Fruit fly (Drosophila melanogaster) whole organism, prepupa: ENCODE data around the gene CG32192.
A peak's percentile ranks its signal among the peaks of the same experiment; 100 is the strongest.

Source experiments
- Blimp-1 ChIP-seq: fragments of 200-800 bp; sonication (Bioruptor generic); optimal IDR thresholded peaks from 3 replicates; lab custom pipeline; 2017; ENCODE audit warnings: missing biosample characterization, missing genetic modification characterization, mild to moderate bottlenecking, moderate library complexity, missing genetic modification reagents
- CG10631 ChIP-seq: fragments of 200-800 bp; sonication (Bioruptor generic); optimal IDR thresholded peaks from 2 replicates; lab custom pipeline; 2016; ENCODE audit warnings: missing biosample characterization, missing genetic modification characterization
- CG11294 ChIP-seq: fragments of 200-800 bp; sonication (Bioruptor generic); IDR thresholded peaks from 2 replicates; pipeline ENCODE4 v1.3.6; 2022; ENCODE audit warnings: missing biosample characterization, missing genetic modification characterization
- CG11762 ChIP-seq: fragments of 200-800 bp; sonication (Bioruptor generic); optimal IDR thresholded peaks from 3 replicates; lab custom pipeline; 2016; ENCODE audit warnings: missing biosample characterization, missing genetic modification characterization; ENCODE audit not compliant: insufficient read depth
- CG11902 ChIP-seq: fragments of 200-800 bp; sonication (Bioruptor generic); optimal IDR thresholded peaks from 3 replicates; lab custom pipeline; 2016; ENCODE audit warnings: missing biosample characterization, missing genetic modification characterization
- CG1621 ChIP-seq: fragments of 200-800 bp; sonication (Bioruptor generic); optimal IDR thresholded peaks from 3 replicates; lab custom pipeline; 2018; ENCODE audit warnings: missing biosample characterization, mild to moderate bottlenecking, missing genetic modification characterization
- CG31627 ChIP-seq: fragments of 200-800 bp; sonication (Bioruptor generic); optimal IDR thresholded peaks from 3 replicates; lab custom pipeline; 2016; ENCODE audit warnings: missing biosample characterization, missing genetic modification characterization
- CG32006 ChIP-seq: fragments of 200-800 bp; sonication (Bioruptor generic); optimal IDR thresholded peaks from 3 replicates; lab custom pipeline; 2017; ENCODE audit warnings: missing biosample characterization, mild to moderate bottlenecking, missing genetic modification characterization
- CG3919 ChIP-seq: fragments of 200-800 bp; sonication (Bioruptor generic); optimal IDR thresholded peaks from 3 replicates; lab custom pipeline; 2016; ENCODE audit warnings: missing biosample characterization, missing genetic modification characterization
- CG4318 ChIP-seq: fragments of 200-800 bp; sonication (Bioruptor generic); optimal IDR thresholded peaks from 3 replicates; lab custom pipeline; 2017; ENCODE audit warnings: missing biosample characterization, mild to moderate bottlenecking, missing genetic modification characterization
- CG6163 ChIP-seq: fragments of 200-800 bp; sonication (Bioruptor generic); IDR thresholded peaks from 3 replicates; pipeline ENCODE4 v1.3.6; 2022; ENCODE audit warnings: missing biosample characterization, missing genetic modification characterization
- CG6276 ChIP-seq: fragments of 200-800 bp; sonication (Bioruptor generic); optimal IDR thresholded peaks from 2 replicates; lab custom pipeline; 2017; ENCODE audit warnings: missing biosample characterization, mild to moderate bottlenecking, missing genetic modification characterization
- CG6792 ChIP-seq: fragments of 200-800 bp; sonication (Bioruptor generic); optimal IDR thresholded peaks from 3 replicates; lab custom pipeline; 2016; ENCODE audit warnings: missing biosample characterization, missing genetic modification characterization
- CG6808 ChIP-seq: fragments of 200-800 bp; sonication (Bioruptor generic); optimal IDR thresholded peaks from 3 replicates; lab custom pipeline; 2017; ENCODE audit warnings: missing biosample characterization, missing genetic modification characterization, mild to moderate bottlenecking, moderate library complexity, missing genetic modification reagents
- CG6854 ChIP-seq: fragments of 200-800 bp; sonication (Bioruptor generic); optimal IDR thresholded peaks from 2 replicates; lab custom pipeline; 2017; ENCODE audit warnings: missing biosample characterization, mild to moderate bottlenecking, missing genetic modification characterization
- CG7368 ChIP-seq: fragments of 200-800 bp; sonication (Bioruptor generic); optimal IDR thresholded peaks from 3 replicates; lab custom pipeline; 2016; ENCODE audit warnings: missing biosample characterization, missing genetic modification characterization
- CG8119 ChIP-seq: fragments of 200-800 bp; sonication (Bioruptor generic); IDR thresholded peaks from 3 replicates; pipeline ENCODE4 v1.3.6; 2022; ENCODE audit warnings: missing biosample characterization, missing genetic modification characterization
- CG8319 ChIP-seq: fragments of 200-800 bp; sonication (Bioruptor generic); optimal IDR thresholded peaks from 3 replicates; lab custom pipeline; 2016; ENCODE audit warnings: missing biosample characterization, missing genetic modification characterization
- CG8632 ChIP-seq: fragments of 200-800 bp; sonication (Bioruptor generic); optimal IDR thresholded peaks from 3 replicates; lab custom pipeline; 2016; ENCODE audit warnings: missing biosample characterization, missing genetic modification characterization
- CG9139 ChIP-seq: fragments of 200-800 bp; sonication (Bioruptor generic); optimal IDR thresholded peaks from 3 replicates; lab custom pipeline; 2017; ENCODE audit warnings: missing biosample characterization, mild to moderate bottlenecking, missing genetic modification characterization
- Eip75B ChIP-seq: fragments of 200-800 bp; sonication (Bioruptor generic); optimal IDR thresholded peaks from 3 replicates; lab custom pipeline; 2016; ENCODE audit warnings: missing biosample characterization, missing genetic modification characterization
- Eip78C ChIP-seq: fragments of 200-800 bp; sonication (Bioruptor generic); peaks from one replicate; lab custom pipeline; 2016; ENCODE audit warnings: missing biosample characterization, missing genetic modification characterization
- Eip93F ChIP-seq: fragments of 200-800 bp; sonication (Bioruptor generic); optimal IDR thresholded peaks from 2 replicates; lab custom pipeline; 2016; ENCODE audit warnings: missing biosample characterization, mild to moderate bottlenecking, missing genetic modification characterization
- Ets21C ChIP-seq: fragments of 200-800 bp; sonication (Bioruptor generic); optimal IDR thresholded peaks from 3 replicates; lab custom pipeline; 2016; ENCODE audit warnings: missing biosample characterization, missing genetic modification characterization
- Ets96B ChIP-seq: fragments of 200-800 bp; optimal IDR thresholded peaks from 2 replicates; lab custom pipeline; 2019; ENCODE audit warnings: missing biosample characterization, mild to moderate bottlenecking, missing genetic modification characterization, moderate library complexity
- Gug ChIP-seq: fragments of 200-800 bp; sonication (Bioruptor generic); IDR thresholded peaks from 2 replicates; pipeline ENCODE4 v1.3.6; 2022; ENCODE audit warnings: missing biosample characterization, missing genetic modification characterization
- Hr39 ChIP-seq: fragments of 200-800 bp; sonication (Bioruptor generic); optimal IDR thresholded peaks from 2 replicates; lab custom pipeline; 2016; ENCODE audit warnings: missing biosample characterization, missing genetic modification characterization
- Hr4 ChIP-seq: fragments of 200-800 bp; sonication (Bioruptor generic); optimal IDR thresholded peaks from 3 replicates; lab custom pipeline; 2016; ENCODE audit warnings: missing biosample characterization, missing genetic modification characterization
- OdsH ChIP-seq: fragments of 200-800 bp; sonication (Bioruptor generic); optimal IDR thresholded peaks from 3 replicates; lab custom pipeline; 2016; ENCODE audit warnings: missing biosample characterization, missing genetic modification characterization
- Sox14 ChIP-seq: fragments of 200-800 bp; sonication (Bioruptor generic); optimal IDR thresholded peaks from 3 replicates; lab custom pipeline; 2016; ENCODE audit warnings: missing biosample characterization, missing genetic modification characterization
- achi ChIP-seq: fragments of 200-800 bp; sonication (Bioruptor generic); optimal IDR thresholded peaks from 3 replicates; lab custom pipeline; 2016; ENCODE audit warnings: missing biosample characterization, missing genetic modification characterization
- acj6 ChIP-seq: fragments of 200-800 bp; sonication (Bioruptor generic); optimal IDR thresholded peaks from 3 replicates; lab custom pipeline; 2016; ENCODE audit warnings: missing biosample characterization, missing genetic modification characterization
- dac ChIP-seq: fragments of 200-800 bp; sonication (Bioruptor generic); optimal IDR thresholded peaks from 2 replicates; lab custom pipeline; 2017; ENCODE audit warnings: missing biosample characterization, mild to moderate bottlenecking, missing genetic modification characterization
- dsx ChIP-seq: fragments of 200-800 bp; optimal IDR thresholded peaks from 3 replicates; lab custom pipeline; 2019; ENCODE audit warnings: missing biosample characterization, mild to moderate bottlenecking, missing genetic modification characterization, moderate library complexity; ENCODE audit not compliant: poor library complexity, severe bottlenecking
- eg ChIP-seq: fragments of 200-800 bp; sonication (Bioruptor generic); IDR thresholded peaks from 3 replicates; pipeline ENCODE4 v1.3.6; 2022; ENCODE audit warnings: missing biosample characterization, missing genetic modification characterization
- fkh ChIP-seq: fragments of 200-800 bp; sonication (Bioruptor generic); optimal IDR thresholded peaks from 3 replicates; lab custom pipeline; 2017; ENCODE audit warnings: missing biosample characterization, mild to moderate bottlenecking, missing genetic modification characterization, moderate library complexity
- lz ChIP-seq: fragments of 200-800 bp; sonication (Bioruptor generic); optimal IDR thresholded peaks from 3 replicates; lab custom pipeline; 2016; ENCODE audit warnings: missing biosample characterization, missing genetic modification characterization
- net ChIP-seq: fragments of 200-800 bp; sonication (Bioruptor generic); optimal IDR thresholded peaks from 3 replicates; lab custom pipeline; 2016; ENCODE audit warnings: missing biosample characterization, missing genetic modification characterization
- topi ChIP-seq: fragments of 200-800 bp; sonication (Bioruptor generic); optimal IDR thresholded peaks from 3 replicates; lab custom pipeline; 2016; ENCODE audit warnings: missing biosample characterization, missing genetic modification characterization
- vri ChIP-seq: fragments of 200-800 bp; sonication (Bioruptor generic); optimal IDR thresholded peaks from 3 replicates; lab custom pipeline; 2016; ENCODE audit warnings: missing biosample characterization, mild to moderate bottlenecking, missing genetic modification characterization

The CG32192 gene

dm6 chr3L:18019645-18020509 is 20.2 kb upstream of the CG32192 start (continued):
- TF ChIP-seq achi (peak; percentile 70), CG7368 (GFP tag; lab: Kevin White, UChicago) (peak; percentile 71), dsx (GFP tag; lab: Kevin White, UChicago) (peak; percentile 49), acj6 (GFP tag; lab: Kevin White, UChicago) (peak; percentile 74), CG6276 (GFP tag; lab: Kevin White, UChicago) (no peak), CG6792 (GFP tag; lab: Kevin White, UChicago) (peak; percentile 57), CG1621 (tag; lab: Kevin White, UChicago) (peak; percentile 61), dac (GFP tag; lab: Kevin White, UChicago) (peak; percentile 72), Sox14 (GFP tag; lab: Kevin White, UChicago) (peak; percentile 77), Gug (GFP tag; lab: Robert Waterston, UW) (no peak), Hr4 (GFP tag; lab: Kevin White, UChicago) (peak; percentile 75), CG9139 (GFP tag; lab: Kevin White, UChicago) (peak; percentile 59), Eip93F (GFP tag; lab: Kevin White, UChicago) (peak; percentile 19), Ets96B (tag; lab: Kevin White, UChicago) (peak; percentile 40), Blimp-1 (GFP tag; lab: Kevin White, UChicago) (no peak), CG8119 (GFP tag; lab: Robert Waterston, UW) (no peak), net (GFP tag; lab: Kevin White, UChicago) (peak; percentile 72), CG8632 (peak; percentile 7), CG31627 (GFP tag; lab: Kevin White, UChicago) (peak; percentile 72), CG8319 (GFP tag; lab: Kevin White, UChicago) (peak; percentile 70), Ets21C (GFP tag; lab: Kevin White, UChicago) (peak; percentile 33), CG4318 (GFP tag; lab: Kevin White, UChicago) (no peak), CG11294 (GFP tag; lab: Robert Waterston, UW) (peak; percentile 7; the same call in 1 of the 2 replicates), CG3919 (GFP tag; lab: Kevin White, UChicago) (peak; percentile 89)

- TF ChIP-seq Gug (GFP tag; lab: Robert Waterston, UW) (no peak), fkh (GFP tag; lab: Kevin White, UChicago) (peak; percentile 4), CG6276 (GFP tag; lab: Kevin White, UChicago) (peak; percentile 13), vri (GFP tag; lab: Kevin White, UChicago) (peak; percentile 55), CG6854 (GFP tag; lab: Kevin White, UChicago) (peak; percentile 40), Hr39 (GFP tag; lab: Kevin White, UChicago) (no peak), Eip78C (peak; percentile 63), CG6163 (GFP tag; lab: Robert Waterston, UW) (0 out of 3 replicates have a peak, but pooled peaks have one; percentile 22), topi (GFP tag; lab: Kevin White, UChicago) (peak; percentile 3), eg (0 out of 3 replicates have a peak, but pooled peaks have one; percentile 26), dac (GFP tag; lab: Kevin White, UChicago) (peak; percentile 25)
Measured at dm6 chr3L:18020944-18021343, 19.2 kb upstream of the CG32192 start.

dm6 chr3L:18021886-18022285 is 18.2 kb upstream of the CG32192 start:
- TF ChIP-seq lz (GFP tag; lab: Kevin White, UChicago) (no peak), OdsH (peak; percentile 17), CG6276 (GFP tag; lab: Kevin White, UChicago) (peak; percentile 24), CG6854 (GFP tag; lab: Kevin White, UChicago) (no peak), Hr4 (GFP tag; lab: Kevin White, UChicago) (peak; percentile 32), Gug (GFP tag; lab: Robert Waterston, UW) (peak; percentile 50), CG3919 (GFP tag; lab: Kevin White, UChicago) (peak; percentile 27), Ets21C (GFP tag; lab: Kevin White, UChicago) (no peak), CG11762 (GFP tag; lab: Kevin White, UChicago) (no peak), CG6808 (peak; percentile 20), eg (peak; percentile 78), CG11902 (GFP tag; lab: Kevin White, UChicago) (peak; percentile 17), CG8119 (GFP tag; lab: Robert Waterston, UW) (0 out of 3 replicates have a peak, but pooled peaks have one; percentile 27), CG10631 (GFP tag; lab: Kevin White, UChicago) (peak; percentile 8), CG6163 (GFP tag; lab: Robert Waterston, UW) (peak; percentile 64), Eip75B (GFP tag; lab: Kevin White, UChicago) (peak; percentile 26), CG32006 (GFP tag; lab: Kevin White, UChicago) (peak; percentile 33)
- TF ChIP-seq, all 60 proteins: peak for 13
